Worm (Caenorhabditis elegans) whole organism, early embryonic: ENCODE results near the gene cox-15.

Experiments
- B0310.2 ChIP-seq: sonication (generic microtip); optimal IDR thresholded peaks from 2 replicates; lab custom pipeline; 2016; ENCODE audit warnings: mild to moderate bottlenecking, missing genetic modification characterization, missing compliant biosample characterization
- F13C5.2 ChIP-seq: sonication (generic microtip); optimal IDR thresholded peaks from 2 replicates; lab custom pipeline; 2017; ENCODE audit warnings: mild to moderate bottlenecking, missing genetic modification characterization, inconsistent platforms, missing compliant biosample characterization
- aly-1 ChIP-seq: sonication (generic microtip); optimal IDR thresholded peaks from 2 replicates; lab custom pipeline; 2016; ENCODE audit warnings: missing genetic modification characterization, missing compliant biosample characterization
- ama-1 ChIP-seq: fragments of 150-350 bp; optimal IDR thresholded peaks from 2 replicates; lab custom pipeline; 2014
- ets-7 ChIP-seq: sonication (generic microtip); optimal IDR thresholded peaks from 2 replicates; lab custom pipeline; 2016; ENCODE audit warnings: missing genotype, missing genetic modification characterization, missing compliant biosample characterization
- flt-1 ChIP-seq: fragments of 200-800 bp; sonication (Bioruptor generic); IDR thresholded peaks from 2 replicates; pipeline ENCODE4 v1.3.6; 2022; ENCODE audit warnings: missing genetic modification characterization, missing compliant biosample characterization
- hmg-4 ChIP-seq: fragments of 200-800 bp; sonication (Bioruptor generic); optimal IDR thresholded peaks from 2 replicates; lab custom pipeline; 2018; ENCODE audit warnings: mild to moderate bottlenecking, missing genetic modification characterization, missing compliant biosample characterization
- pes-1 ChIP-seq: fragments of 200-800 bp; sonication (Bioruptor generic); IDR thresholded peaks from 2 replicates; pipeline ENCODE4 v1.3.6; 2022; ENCODE audit warnings: missing genetic modification reagents, missing genetic modification characterization, missing compliant biosample characterization
- scrt-1 ChIP-seq: fragments of 200-800 bp; sonication (Bioruptor generic); IDR thresholded peaks from 2 replicates; pipeline ENCODE4 v1.3.6; 2022; ENCODE audit warnings: missing genetic modification characterization, missing compliant biosample characterization
- tbx-37 ChIP-seq: fragments of 200-800 bp; sonication (Bioruptor generic); conservative IDR thresholded peaks from 2 replicates; pipeline ENCODE4 v1.3.6; 2022; ENCODE audit warnings: missing genetic modification reagents, missing genetic modification characterization, missing compliant biosample characterization
- tra-4 ChIP-seq: sonication (generic microtip); optimal IDR thresholded peaks from 2 replicates; lab custom pipeline; 2017; ENCODE audit warnings: missing genetic modification characterization, missing compliant biosample characterization

DNA sequence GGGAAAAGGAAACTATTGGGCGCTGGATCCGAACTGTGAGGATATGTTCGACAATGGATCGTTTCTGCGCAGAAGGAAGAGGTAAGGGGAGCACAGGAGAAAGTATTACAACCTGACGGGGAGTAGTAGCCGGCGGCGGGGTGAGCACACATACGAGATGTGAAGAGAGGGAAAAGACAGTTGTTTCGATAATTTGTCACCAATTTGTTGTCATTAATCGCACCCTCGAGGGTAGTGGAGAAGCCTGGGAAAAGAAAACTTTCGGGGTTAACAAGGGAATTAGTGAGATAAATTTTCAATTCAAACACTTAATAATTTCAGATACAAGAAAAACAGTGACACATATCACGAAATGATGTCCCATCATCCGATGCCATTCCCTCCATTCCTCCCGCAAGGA lies 48.3 kb upstream of the cox-15 start:
- TF ChIP-seq ama-1 (no peak), F13C5.2 (no peak), hmg-4 (GFP tag; lab: Kevin White, UChicago) (no peak), flt-1 (GFP tag; lab: Robert Waterston, UW) (no peak), B0310.2 (no peak), tra-4 (no peak), tbx-37 (GFP tag; lab: Robert Waterston, UW) (no peak), pes-1 (GFP tag; lab: Robert Waterston, UW) (no peak), aly-1 (no peak), ets-7 (tag; lab: Kevin White, UChicago) (no peak), scrt-1 (no peak)
